Worm (Caenorhabditis elegans) whole organism, midembryonic: ENCODE data around the gene fbxa-9.

Experiments
- T22C8.4 ChIP-seq: fragments of 200-800 bp; sonication (Bioruptor generic); IDR thresholded peaks from 2 replicates; pipeline ENCODE4 v1.3.6; 2022; ENCODE audit warnings: missing genetic modification characterization, missing compliant biosample characterization
- cog-1 ChIP-seq: sonication (generic microtip); optimal IDR thresholded peaks from 2 replicates; lab custom pipeline; 2016; ENCODE audit warnings: missing genetic modification characterization, missing compliant biosample characterization
- flt-1 ChIP-seq: fragments of 200-800 bp; sonication (Bioruptor generic); IDR thresholded peaks from 2 replicates; pipeline ENCODE4 v1.3.6; 2022; ENCODE audit warnings: missing genetic modification characterization, missing compliant biosample characterization
- klf-2 ChIP-seq: fragments of 200-800 bp; sonication (Bioruptor generic); conservative IDR thresholded peaks from 2 replicates; pipeline ENCODE4 v1.3.6; 2022; ENCODE audit warnings: missing genetic modification reagents, missing genetic modification characterization, missing compliant biosample characterization
- med-1 ChIP-seq: sonication (generic microtip); optimal IDR thresholded peaks from 2 replicates; lab custom pipeline; 2017; ENCODE audit warnings: missing genetic modification characterization, mild to moderate bottlenecking, missing compliant biosample characterization, antibody characterized with exemption, missing genetic modification reagents; ENCODE audit not compliant: insufficient read depth
- ref-1 ChIP-seq: fragments of 200-800 bp; sonication (Bioruptor generic); conservative IDR thresholded peaks from 2 replicates; pipeline ENCODE4 v1.3.6; 2022; ENCODE audit warnings: missing genetic modification reagents, missing genetic modification characterization, missing compliant biosample characterization
- tab-1 ChIP-seq: fragments of 200-800 bp; sonication (Bioruptor generic); IDR thresholded peaks from 2 replicates; pipeline ENCODE4 v1.3.6; 2022; ENCODE audit warnings: missing genetic modification characterization, missing compliant biosample characterization
- ztf-23 ChIP-seq: fragments of 200-800 bp; sonication (Bioruptor generic); IDR thresholded peaks from 2 replicates; pipeline ENCODE4 v1.3.6; 2022; ENCODE audit warnings: missing genetic modification reagents, missing genetic modification characterization, missing compliant biosample characterization
- ztf-29 ChIP-seq: fragments of 200-800 bp; sonication (Bioruptor generic); IDR thresholded peaks from 2 replicates; pipeline ENCODE4 v1.3.6; 2022; ENCODE audit warnings: missing genetic modification reagents, missing genetic modification characterization, missing compliant biosample characterization

ce11 chrIII:2219408-2219807, 47.0 kb upstream of the fbxa-9 start, which contains the start of gene fbxa-12:
- TF ChIP-seq flt-1 (GFP tag; lab: Robert Waterston, UW) (no peak), T22C8.4 (no peak), ztf-29 (no peak), med-1 (no peak), ref-1 (GFP tag; lab: Robert Waterston, UW) (no peak), klf-2 (GFP tag; lab: Robert Waterston, UW) (no peak), ztf-23 (GFP tag; lab: Robert Waterston, UW) (no peak), cog-1 (no peak), tab-1 (GFP tag; lab: Robert Waterston, UW) (no peak)
